Fruit fly (Drosophila melanogaster) whole organism, embryonic: ENCODE results near the gene CG31321.

Source experiments
- Atf3 ChIP-seq: fragments of 200-800 bp; sonication (Bioruptor generic); optimal IDR thresholded peaks from 3 replicates; lab custom pipeline; 2016; ENCODE audit warnings: missing biosample characterization, missing genetic modification characterization
- BtbVII ChIP-seq: fragments of 200-800 bp; sonication (Bioruptor generic); optimal IDR thresholded peaks from 3 replicates; lab custom pipeline; 2017; ENCODE audit warnings: missing biosample characterization, mild to moderate bottlenecking, missing genetic modification characterization
- CG1024 ChIP-seq: fragments of 200-800 bp; sonication (Bioruptor generic); IDR thresholded peaks from 2 replicates; pipeline ENCODE4 v1.3.6; 2022; ENCODE audit warnings: missing biosample characterization, missing genetic modification characterization
- CG10979 ChIP-seq: fragments of 200-800 bp; sonication (Bioruptor generic); optimal IDR thresholded peaks from 2 replicates; lab custom pipeline; 2018; ENCODE audit warnings: missing biosample characterization, mild to moderate bottlenecking, missing genetic modification characterization, moderate library complexity
- CG11723 ChIP-seq: fragments of 200-800 bp; sonication (Bioruptor generic); optimal IDR thresholded peaks from 2 replicates; lab custom pipeline; 2017; ENCODE audit warnings: missing biosample characterization, mild to moderate bottlenecking, missing genetic modification characterization
- CG13624 ChIP-seq: fragments of 200-800 bp; sonication (Bioruptor generic); optimal IDR thresholded peaks from 2 replicates; lab custom pipeline; 2016; ENCODE audit warnings: missing biosample characterization, missing genetic modification characterization
- CG13775 ChIP-seq: fragments of 200-800 bp; sonication (Bioruptor generic); optimal IDR thresholded peaks from 3 replicates; lab custom pipeline; 2017; ENCODE audit warnings: missing biosample characterization, mild to moderate bottlenecking, missing genetic modification characterization
- CG14014 ChIP-seq: fragments of 200-800 bp; sonication (Bioruptor generic); IDR thresholded peaks from 2 replicates; pipeline ENCODE4 v1.3.6; 2022; ENCODE audit warnings: missing biosample characterization, missing genetic modification characterization
- CG15479 ChIP-seq: fragments of 200-800 bp; sonication (Bioruptor generic); optimal IDR thresholded peaks from 3 replicates; lab custom pipeline; 2019; ENCODE audit warnings: missing biosample characterization, mild to moderate bottlenecking, missing genetic modification characterization, moderate library complexity
- CG1602 ChIP-seq: fragments of 200-800 bp; sonication (Bioruptor generic); optimal IDR thresholded peaks from 3 replicates; lab custom pipeline; 2016; ENCODE audit warnings: missing biosample characterization, missing genetic modification characterization
- CG17361 ChIP-seq: fragments of 200-800 bp; sonication (Bioruptor generic); IDR thresholded peaks from 3 replicates; pipeline ENCODE4 v1.3.6; 2022; ENCODE audit warnings: missing biosample characterization, missing genetic modification characterization
- CG17829 ChIP-seq: fragments of 200-800 bp; optimal IDR thresholded peaks from 2 replicates; lab custom pipeline; 2019; ENCODE audit warnings: missing biosample characterization, mild to moderate bottlenecking, missing genetic modification characterization, moderate library complexity
- CG2875 ChIP-seq: fragments of 200-800 bp; sonication (Bioruptor generic); optimal IDR thresholded peaks from 2 replicates; lab custom pipeline; 2017; ENCODE audit warnings: missing biosample characterization, mild to moderate bottlenecking, missing genetic modification characterization, missing genetic modification reagents
- CG32767 ChIP-seq: fragments of 200-800 bp; sonication (Bioruptor generic); IDR thresholded peaks from 2 replicates; pipeline ENCODE4 v1.3.6; 2022; ENCODE audit warnings: missing biosample characterization, missing genetic modification characterization
- CG32772 ChIP-seq: fragments of 200-800 bp; sonication (Bioruptor generic); IDR thresholded peaks from 2 replicates; pipeline ENCODE4 v1.3.6; 2022; ENCODE audit warnings: missing biosample characterization, missing genetic modification characterization
- CG34422 ChIP-seq: fragments of 200-800 bp; sonication (Bioruptor generic); IDR thresholded peaks from 3 replicates; pipeline ENCODE4 v1.3.6; 2022; ENCODE audit warnings: missing biosample characterization, missing genetic modification characterization
- CG7839 ChIP-seq: fragments of 200-800 bp; sonication (Bioruptor generic); optimal IDR thresholded peaks from 3 replicates; lab custom pipeline; 2018; ENCODE audit warnings: missing biosample characterization, mild to moderate bottlenecking, missing genetic modification characterization, moderate library complexity
- CG7987 ChIP-seq: fragments of 200-800 bp; sonication (Bioruptor generic); optimal IDR thresholded peaks from 2 replicates; lab custom pipeline; 2018; ENCODE audit warnings: missing biosample characterization, mild to moderate bottlenecking, missing genetic modification characterization, moderate library complexity
- CG9876 ChIP-seq: fragments of 200-800 bp; sonication (Bioruptor generic); optimal IDR thresholded peaks from 2 replicates; lab custom pipeline; 2016; ENCODE audit warnings: missing biosample characterization, missing genetic modification characterization
- Camta ChIP-seq: fragments of 200-800 bp; sonication (Bioruptor generic); optimal IDR thresholded peaks from 2 replicates; lab custom pipeline; 2016; ENCODE audit warnings: missing biosample characterization, missing genetic modification characterization
- CrebB ChIP-seq: fragments of 200-800 bp; sonication (Bioruptor generic); optimal IDR thresholded peaks from 3 replicates; lab custom pipeline; 2018; ENCODE audit warnings: missing biosample characterization, mild to moderate bottlenecking, missing genetic modification characterization
- Dref ChIP-seq: fragments of 200-800 bp; sonication (Bioruptor generic); IDR thresholded peaks from 2 replicates; pipeline ENCODE4 v1.3.6; 2022; ENCODE audit warnings: missing biosample characterization, missing genetic modification characterization
- MTF-1 ChIP-seq: fragments of 200-800 bp; sonication (Bioruptor generic); optimal IDR thresholded peaks from 2 replicates; lab custom pipeline; 2018; ENCODE audit warnings: missing biosample characterization, mild to moderate bottlenecking, missing genetic modification characterization, borderline replicate concordance
- Mad ChIP-seq: fragments of 200-800 bp; sonication (Bioruptor generic); optimal IDR thresholded peaks from 2 replicates; lab custom pipeline; 2016; ENCODE audit warnings: missing biosample characterization, missing genetic modification characterization
- Nf-YB ChIP-seq: fragments of 200-800 bp; sonication (Bioruptor generic); optimal IDR thresholded peaks from 3 replicates; lab custom pipeline; 2019; ENCODE audit warnings: missing biosample characterization, mild to moderate bottlenecking, missing genetic modification characterization, moderate library complexity
- Opbp ChIP-seq: fragments of 200-800 bp; sonication (Bioruptor generic); IDR thresholded peaks from 3 replicates; pipeline ENCODE4 v1.3.6; 2022; ENCODE audit warnings: missing biosample characterization, missing genetic modification characterization; ENCODE audit not compliant: partially characterized antibody
- Pdp1 ChIP-seq, 2 experiments: fragments of 200-800 bp; sonication (Bioruptor generic); optimal IDR thresholded peaks; 3 replicates each; lab custom pipeline; 2016; ENCODE audit warnings: missing biosample characterization in 2 of 2, missing genetic modification characterization in 2 of 2, mild to moderate bottlenecking in 1 of 2, moderate library complexity in 1 of 2
- Poxn ChIP-seq: fragments of 200-800 bp; sonication (Bioruptor generic); IDR thresholded peaks from 2 replicates; pipeline ENCODE4 v1.3.6; 2022; ENCODE audit warnings: missing biosample characterization, missing genetic modification characterization
- Ravus ChIP-seq: fragments of 200-800 bp; sonication (Bioruptor generic); IDR thresholded peaks from 2 replicates; pipeline ENCODE4 v1.3.6; 2022; ENCODE audit warnings: missing biosample characterization, missing genetic modification characterization
- Sin3A ChIP-seq: fragments of >200 bp; optimal IDR thresholded peaks from 2 replicates; lab custom pipeline; 2018
- Sox102F ChIP-seq: fragments of 200-800 bp; sonication (Bioruptor generic); optimal IDR thresholded peaks from 2 replicates; lab custom pipeline; 2018; ENCODE audit warnings: missing biosample characterization, mild to moderate bottlenecking, missing genetic modification characterization, moderate library complexity
- TFAM ChIP-seq: fragments of 200-800 bp; sonication (Bioruptor generic); optimal IDR thresholded peaks from 2 replicates; lab custom pipeline; 2017; ENCODE audit warnings: missing biosample characterization, missing genetic modification characterization, inconsistent platforms
- ac ChIP-seq: fragments of 200-800 bp; sonication (Bioruptor generic); optimal IDR thresholded peaks from 3 replicates; lab custom pipeline; 2017; ENCODE audit warnings: missing biosample characterization, mild to moderate bottlenecking, missing genetic modification characterization
- chinmo ChIP-seq: fragments of 200-800 bp; sonication (Bioruptor generic); IDR thresholded peaks from 4 replicates; pipeline ENCODE4 v1.3.6; 2022; ENCODE audit warnings: missing biosample characterization, missing genetic modification characterization; ENCODE audit not compliant: partially characterized antibody
- crc ChIP-seq: fragments of 200-800 bp; sonication (Bioruptor generic); optimal IDR thresholded peaks from 2 replicates; lab custom pipeline; 2016; ENCODE audit warnings: missing biosample characterization, missing genetic modification characterization
- crol ChIP-seq: fragments of 200-800 bp; sonication (Bioruptor generic); IDR thresholded peaks from 2 replicates; pipeline ENCODE4 v1.3.6; 2022; ENCODE audit warnings: missing biosample characterization, missing genetic modification characterization
- disco-r ChIP-seq: fragments of 200-800 bp; sonication (Bioruptor generic); optimal IDR thresholded peaks from 2 replicates; lab custom pipeline; 2016; ENCODE audit warnings: missing biosample characterization, missing genetic modification characterization
- dm ChIP-seq: fragments of 200-800 bp; sonication (Bioruptor generic); optimal IDR thresholded peaks from 3 replicates; lab custom pipeline; 2016; ENCODE audit warnings: missing biosample characterization, missing genetic modification characterization
- eyg ChIP-seq: fragments of 200-800 bp; sonication (Bioruptor generic); optimal IDR thresholded peaks from 3 replicates; lab custom pipeline; 2016; ENCODE audit warnings: missing biosample characterization, missing genetic modification characterization
- jing ChIP-seq: fragments of 200-800 bp; sonication (Bioruptor generic); optimal IDR thresholded peaks from 2 replicates; lab custom pipeline; 2018; ENCODE audit warnings: missing biosample characterization, mild to moderate bottlenecking, missing genetic modification characterization
- kni ChIP-seq: fragments of 200-800 bp; sonication (Bioruptor generic); optimal IDR thresholded peaks from 3 replicates; lab custom pipeline; 2017; ENCODE audit warnings: mild to moderate bottlenecking, missing biosample characterization, missing genetic modification reagents, missing genetic modification characterization
- luna ChIP-seq: fragments of 200-800 bp; sonication (Bioruptor generic); optimal IDR thresholded peaks from 2 replicates; lab custom pipeline; 2016; ENCODE audit warnings: missing biosample characterization, missing genetic modification characterization
- nerfin-2 ChIP-seq: fragments of 200-800 bp; sonication (Bioruptor generic); IDR thresholded peaks from 2 replicates; pipeline ENCODE4 v1.3.6; 2022; ENCODE audit warnings: missing biosample characterization, missing genetic modification characterization; ENCODE audit not compliant: partially characterized antibody
- odd ChIP-seq: fragments of 200-800 bp; sonication (Bioruptor generic); optimal IDR thresholded peaks from 2 replicates; lab custom pipeline; 2017; ENCODE audit warnings: missing biosample characterization, mild to moderate bottlenecking, missing genetic modification characterization
- pfk ChIP-seq: fragments of 200-800 bp; sonication (Bioruptor generic); optimal IDR thresholded peaks from 2 replicates; lab custom pipeline; 2018; ENCODE audit warnings: missing biosample characterization, mild to moderate bottlenecking, missing genetic modification characterization, moderate library complexity
- sob ChIP-seq: fragments of 200-800 bp; sonication (Bioruptor generic); IDR thresholded peaks from 2 replicates; pipeline ENCODE4 v1.3.6; 2022; ENCODE audit warnings: missing biosample characterization, missing genetic modification characterization
- stwl ChIP-seq: fragments of 200-800 bp; sonication (Bioruptor generic); optimal IDR thresholded peaks from 3 replicates; lab custom pipeline; 2018; ENCODE audit warnings: missing biosample characterization, mild to moderate bottlenecking, missing genetic modification characterization, moderate library complexity
- wek ChIP-seq: fragments of 200-800 bp; sonication (Bioruptor generic); optimal IDR thresholded peaks from 3 replicates; lab custom pipeline; 2018; ENCODE audit warnings: missing biosample characterization, mild to moderate bottlenecking, missing genetic modification characterization, moderate library complexity
- wor ChIP-seq: fragments of 200-800 bp; sonication (Bioruptor generic); IDR thresholded peaks from 2 replicates; pipeline ENCODE4 v1.3.6; 2022; ENCODE audit warnings: missing biosample characterization, missing genetic modification characterization
- zfh1 ChIP-seq: fragments of 200-800 bp; sonication (Bioruptor generic); IDR thresholded peaks from 3 replicates; pipeline ENCODE4 v1.3.6; 2022; ENCODE audit warnings: missing biosample characterization, missing genetic modification characterization

CG31321 gene

DNA sequence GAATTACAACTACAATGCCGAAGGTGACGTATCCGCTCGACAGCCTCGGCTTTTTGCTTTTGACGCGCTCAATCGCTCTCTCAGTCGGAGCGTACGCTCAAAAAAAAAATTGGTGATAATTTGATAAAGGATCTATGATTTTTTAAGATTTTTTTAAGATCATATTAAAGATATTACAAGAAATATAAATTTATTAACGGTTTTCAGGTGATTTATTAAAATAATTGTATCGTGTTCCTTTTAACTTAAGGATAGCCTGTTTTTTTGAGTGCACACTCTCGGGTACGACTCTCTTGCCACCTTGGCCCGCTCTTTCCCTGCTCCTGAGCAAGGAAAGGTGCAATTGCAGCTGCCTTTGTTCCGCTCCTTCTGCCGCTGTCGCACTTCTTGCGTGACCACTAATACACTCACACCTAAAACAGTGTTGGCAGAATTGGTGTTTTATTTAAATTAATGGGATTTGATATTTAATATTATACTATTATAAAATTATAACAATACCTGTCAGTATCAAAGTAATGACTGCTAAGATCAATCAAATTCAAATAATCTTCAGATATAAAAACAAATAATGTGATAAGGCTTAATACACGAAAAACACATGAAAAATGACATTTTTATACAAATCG is 32.2 kb upstream of the CG31321 start (continued):
- TF ChIP-seq Dref (GFP tag; lab: Robert Waterston, UW) (no peak), CG17361 (GFP tag; lab: Robert Waterston, UW) (peak; percentile 87), crc (GFP tag; lab: Kevin White, UChicago) (no peak), CG7839 (tag; lab: Kevin White, UChicago) (peak; percentile 86), zfh1 (GFP tag; lab: Robert Waterston, UW) (peak; percentile 90), CG13624 (GFP tag; lab: Kevin White, UChicago) (no peak), CG32772 (GFP tag; lab: Robert Waterston, UW) (peak; percentile 70), sob (GFP tag; lab: Robert Waterston, UW) (peak; percentile 84), CG11723 (GFP tag; lab: Kevin White, UChicago) (no peak), chinmo (GFP tag; lab: Robert Waterston, UW) (no peak), CG17829 (tag; lab: Kevin White, UChicago) (peak; percentile 91), BtbVII (GFP tag; lab: Kevin White, UChicago) (peak; percentile 50), eyg (GFP tag; lab: Kevin White, UChicago) (no peak), Ravus (GFP tag; lab: Robert Waterston, UW) (peak; percentile 65), CG15479 (GFP tag; lab: Kevin White, UChicago) (peak; percentile 75), CG1024 (GFP tag; lab: Robert Waterston, UW) (peak; percentile 70; the same call in 1 of the 2 replicates), MTF-1 (GFP tag; lab: Kevin White, UChicago) (peak; percentile 46), kni (GFP tag; lab: Kevin White, UChicago) (no peak), TFAM (GFP tag; lab: Kevin White, UChicago) (peak; percentile 36), disco-r (GFP tag; lab: Kevin White, UChicago) (no peak), dm (GFP tag; lab: Kevin White, UChicago) (no peak), CG32767 (peak; percentile 79), Mad (GFP tag; lab: Kevin White, UChicago) (peak; percentile 25), Sin3A (lab: Kevin White, UChicago) (no peak), wor (no peak), Nf-YB (GFP tag; lab: Kevin White, UChicago) (peak; percentile 67), ac (peak; percentile 96), CG2875 (peak; percentile 61), CG10979 (tag; lab: Kevin White, UChicago) (peak; percentile 93), jing (GFP tag; lab: Kevin White, UChicago) (peak; percentile 46), CG7987 (GFP tag; lab: Kevin White, UChicago) (no peak), nerfin-2 (GFP tag; lab: Robert Waterston, UW) (no peak), CG13775 (GFP tag; lab: Kevin White, UChicago) (peak; percentile 84), crol (GFP tag; lab: Robert Waterston, UW) (peak; percentile 56), CrebB (tag; lab: Kevin White, UChicago) (peak; percentile 78), stwl (no peak), Atf3 (GFP tag; lab: Kevin White, UChicago) (no peak), Poxn (GFP tag; lab: Robert Waterston, UW) (no peak), CG14014 (peak; percentile 88), CG1602 (GFP tag; lab: Kevin White, UChicago) (peak; percentile 75), Opbp (no peak), CG9876 (GFP tag; lab: Kevin White, UChicago) (no peak), Pdp1 (GFP tag; optimal IDR thresholded peaks at IDR 0.05; lab: Kevin White, UChicago) (peak in 1 of 2 experiments; percentile 41), odd (no peak), luna (GFP tag; lab: Kevin White, UChicago) (no peak), Sox102F (GFP tag; lab: Kevin White, UChicago) (peak; percentile 71), Camta (GFP tag; lab: Kevin White, UChicago) (peak; percentile 7), CG34422 (GFP tag; lab: Robert Waterston, UW) (peak; percentile 74; the same call in 2 of the 3 replicates), wek (GFP tag; lab: Kevin White, UChicago) (no peak), pfk (GFP tag; lab: Kevin White, UChicago) (no peak)
